Fruit fly (Drosophila melanogaster): ENCODE results near the gene by.

DNA sequence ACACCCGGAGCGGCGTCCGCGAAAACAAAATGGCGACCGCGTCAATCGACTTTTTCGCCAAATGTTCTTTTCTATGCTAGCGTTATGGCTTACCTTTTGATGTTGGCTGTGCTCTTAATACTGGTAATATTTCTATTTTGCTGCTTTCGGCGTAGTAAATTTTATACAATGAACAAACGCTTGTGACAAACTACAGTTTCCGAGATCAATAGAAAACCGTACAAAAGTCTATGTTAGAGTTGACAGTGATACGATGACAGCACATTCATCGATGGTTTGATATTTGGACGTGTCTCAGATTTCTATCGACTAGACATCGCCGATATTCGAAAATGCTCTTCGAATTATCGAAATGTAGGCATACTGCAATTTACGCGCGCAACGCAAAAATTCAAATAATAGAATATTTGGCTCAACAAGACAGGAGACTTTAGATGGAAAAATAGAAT is 22.7 kb downstream of the by start, which contains the start of gene rump:
- TF ChIP-seq psq (optimal IDR thresholded peaks at IDR 0.05) (no peak), Dll (optimal IDR thresholded peaks at IDR 0.05) (no peak), usp (GFP tag; optimal IDR thresholded peaks at IDR 0.05) (no peak)
